Worm (Caenorhabditis elegans): ENCODE measurements around the gene stn-2.
"Not testable (repeated sequence)": the region's sequence is repeated elsewhere in the genome, so short reads cannot be mapped to it uniquely, and the experiment has no call there.

Gene stn-2

DNA sequence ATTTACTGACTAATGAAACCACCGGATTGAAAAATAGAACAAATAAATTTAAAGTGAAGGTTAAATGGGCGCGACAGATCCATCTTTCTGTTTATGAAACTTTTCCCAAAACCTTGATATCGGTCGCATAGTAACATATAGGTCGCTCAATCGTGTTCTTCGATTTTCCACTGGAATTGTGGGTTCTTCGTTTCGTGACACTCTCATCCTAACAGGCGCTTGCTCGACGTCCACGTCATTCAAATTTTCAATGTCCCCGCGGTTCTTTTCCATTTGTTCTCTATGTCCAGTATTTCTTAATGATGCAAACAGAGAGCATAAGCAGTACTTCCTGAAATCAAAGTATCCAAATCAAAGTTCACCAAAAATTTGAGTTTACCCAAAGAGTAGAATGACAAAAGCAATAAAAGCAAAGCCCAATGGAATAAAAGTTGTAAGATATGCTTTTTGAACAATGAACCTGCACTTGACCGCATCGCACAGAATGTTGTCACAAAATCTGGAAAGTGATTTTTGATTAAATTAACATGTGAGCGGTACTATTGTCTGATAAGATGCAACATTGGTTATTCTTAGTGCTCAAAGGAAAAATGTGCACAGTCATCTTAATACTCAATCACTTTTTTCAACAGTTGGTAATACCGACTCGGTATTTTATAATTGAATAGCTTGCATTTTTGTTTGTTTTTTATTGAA is 12.9 kb downstream of the stn-2 start, which contains the start of gene F27D9.13:
TSS of gene F27D9.13 (minus strand) at position 51 of the 696 bp plus-strand sequence.
- no peak for TF ChIP-seq ceh-19 (GFP tag; optimal IDR thresholded peaks at IDR 0.05)
- TF ChIP-seq ceh-48 (tag; optimal IDR thresholded peaks at IDR 0.05) = no peak
- no peak for TF ChIP-seq ceh-34 (tag; optimal IDR thresholded peaks at IDR 0.05)
- no peak for TF ChIP-seq hlh-15 (tag; optimal IDR thresholded peaks at IDR 0.05)
- TF ChIP-seq ceh-24 (tag; optimal IDR thresholded peaks at IDR 0.05) = no peak
- TF ChIP-seq ceh-45 (GFP tag; IDR thresholded peaks at IDR 0.05) = no peak
- no peak for TF ChIP-seq C38D4.7 (GFP tag; optimal IDR thresholded peaks at IDR 0.05)
- TF ChIP-seq ttx-3 (tag; optimal IDR thresholded peaks at IDR 0.05) = no peak
- no peak for TF ChIP-seq sdc-2 (tag; optimal IDR thresholded peaks at IDR 0.05)
- no peak for TF ChIP-seq hlh-8 (tag; optimal IDR thresholded peaks at IDR 0.05)
- no peak for TF ChIP-seq unc-3 (GFP tag; conservative IDR thresholded peaks at IDR 0.05)
- TF ChIP-seq unc-3 (tag; optimal IDR thresholded peaks at IDR 0.05) = no peak
- no peak for TF ChIP-seq K09A11.1 (tag; optimal IDR thresholded peaks at IDR 0.05; ENCODE audit: insufficient read depth)
- no peak for TF ChIP-seq nhr-11 (tag; optimal IDR thresholded peaks at IDR 0.05)
- TF ChIP-seq odd-2 (tag; optimal IDR thresholded peaks at IDR 0.05) = no peak
- no peak for TF ChIP-seq mec-3 (tag; optimal IDR thresholded peaks at IDR 0.05; ENCODE audit: borderline replicate concordance)

DNA sequence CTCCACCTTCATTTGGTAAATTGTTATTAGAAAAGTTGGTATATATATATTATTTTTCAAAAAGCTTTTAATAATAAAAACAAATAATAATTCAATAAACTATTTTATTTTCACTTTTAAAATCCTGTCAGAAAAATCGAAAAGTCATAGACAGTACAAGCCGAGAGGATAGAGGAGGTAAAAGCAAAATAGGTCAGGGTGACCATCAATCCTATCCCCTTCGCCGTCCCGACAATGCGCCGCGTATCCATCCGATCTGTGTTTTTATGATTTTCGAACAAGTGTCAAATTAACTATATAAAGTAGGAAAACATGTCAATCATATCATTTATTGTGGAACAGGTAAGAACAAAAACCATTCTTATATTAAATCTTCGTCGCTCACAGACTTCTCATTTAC is 15.0 kb downstream of the stn-2 start:
- no peak for TF ChIP-seq T23F11.4 (GFP tag; optimal IDR thresholded peaks at IDR 0.05)
- no peak for TF ChIP-seq che-1 (tag; optimal IDR thresholded peaks at IDR 0.05)
- TF ChIP-seq nhr-11 (tag; optimal IDR thresholded peaks at IDR 0.05) = no peak
- TF ChIP-seq odd-2 (tag; optimal IDR thresholded peaks at IDR 0.05) = no peak
- TF ChIP-seq hlh-30 (tag; optimal IDR thresholded peaks at IDR 0.05; ENCODE audit: insufficient read depth) = no peak
- no peak for TF ChIP-seq hlh-6 (tag; optimal IDR thresholded peaks at IDR 0.05)
- no peak for TF ChIP-seq C08G9.2 (tag; optimal IDR thresholded peaks at IDR 0.05)
- TF ChIP-seq ceh-18 (tag; optimal IDR thresholded peaks at IDR 0.05) = no peak
- TF ChIP-seq tbx-2 (tag; optimal IDR thresholded peaks at IDR 0.05) = no peak
- no peak for TF ChIP-seq elt-2 (tag; optimal IDR thresholded peaks at IDR 0.05)
- no peak for TF ChIP-seq fkh-6 (tag; optimal IDR thresholded peaks at IDR 0.05)
- TF ChIP-seq nhr-232 (tag; optimal IDR thresholded peaks at IDR 0.05) = no peak
- TF ChIP-seq ceh-14 (tag; optimal IDR thresholded peaks at IDR 0.05) = no peak

DNA sequence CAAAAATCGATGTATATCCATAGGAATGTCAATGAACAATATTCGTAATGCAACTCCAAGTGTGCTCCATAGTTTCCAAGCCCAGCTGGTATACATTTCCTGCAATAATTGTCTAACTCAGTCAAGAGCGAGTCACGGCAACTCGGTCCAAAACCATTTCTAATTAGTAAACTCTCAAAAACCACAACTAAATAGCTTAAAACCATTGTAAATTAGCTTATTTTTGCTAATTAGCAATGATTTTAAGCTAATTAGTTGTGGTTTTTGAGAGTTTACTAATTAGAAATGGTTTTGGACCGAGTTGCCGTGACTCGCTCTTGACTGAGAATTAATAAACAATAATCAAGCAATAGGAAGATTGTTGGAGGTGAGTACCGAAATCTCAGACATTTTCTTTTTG is 15.6 kb downstream of the stn-2 start, which contains the start of gene dhs-29:
TSS of gene dhs-29 (minus strand) at position 101 of the 400 bp plus-strand sequence.
- not testable (repeated sequence) for TF ChIP-seq K09A11.1 (tag; optimal IDR thresholded peaks at IDR 0.05; ENCODE audit: insufficient read depth); pqm-1 (tag; optimal IDR thresholded peaks at IDR 0.05); madf-2 (tag; optimal IDR thresholded peaks at IDR 0.05)

DNA sequence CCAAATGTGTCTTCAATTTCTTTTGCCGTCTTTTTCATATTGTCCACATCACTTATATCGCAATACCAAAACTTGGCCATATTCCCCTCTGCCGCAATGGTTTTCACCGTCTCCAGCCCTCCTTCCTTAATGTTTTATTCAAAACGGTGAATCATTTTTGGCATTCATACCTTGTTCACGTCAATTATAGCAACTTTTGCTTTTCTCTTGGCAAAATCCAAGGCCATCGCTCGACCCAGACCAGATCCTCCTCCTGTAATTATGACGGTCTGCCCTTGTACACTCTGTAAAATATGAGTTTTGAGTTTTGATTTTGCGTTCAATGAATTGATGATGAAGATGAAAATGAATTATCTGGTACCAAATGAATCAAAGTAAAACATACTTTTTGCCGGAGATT is 16.0 kb downstream of the stn-2 start:
- TF ChIP-seq elt-4 (tag; optimal IDR thresholded peaks at IDR 0.05) (no peak), sox-4 (tag; optimal IDR thresholded peaks at IDR 0.05) (no peak), che-1 (tag; optimal IDR thresholded peaks at IDR 0.05) (no peak), pha-4 (tag; optimal IDR thresholded peaks at IDR 0.05) (no peak), mec-3 (tag; optimal IDR thresholded peaks at IDR 0.05; ENCODE audit: borderline replicate concordance) (no peak), ceh-48 (tag; optimal IDR thresholded peaks at IDR 0.05) (no peak), nhr-232 (tag; optimal IDR thresholded peaks at IDR 0.05) (no peak)

DNA sequence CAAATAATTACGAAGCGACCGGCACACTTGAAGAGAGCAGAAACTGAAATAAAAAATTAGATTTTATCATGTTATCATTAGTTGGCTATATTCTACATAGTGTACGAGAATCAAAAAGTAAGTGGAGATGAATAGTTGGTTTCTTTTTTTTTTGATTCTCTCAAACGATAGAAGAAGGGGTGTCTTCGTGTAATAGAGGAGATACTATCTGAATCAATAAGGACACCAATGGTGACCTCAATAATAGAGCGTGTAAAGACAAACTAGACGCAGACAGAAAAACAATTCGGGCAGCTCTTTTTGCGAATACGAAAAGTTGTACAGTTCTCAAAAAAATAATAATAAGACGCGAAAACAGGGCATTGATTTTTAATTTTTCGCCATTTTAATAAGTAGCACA is 17.9 kb downstream of the stn-2 start:
- no peak for TF ChIP-seq unc-55 (GFP tag; optimal IDR thresholded peaks at IDR 0.05)
- no peak for TF ChIP-seq ceh-19 (GFP tag; optimal IDR thresholded peaks at IDR 0.05)
- no peak for TF ChIP-seq elt-4 (tag; optimal IDR thresholded peaks at IDR 0.05)
- no peak for TF ChIP-seq ref-2 (tag; optimal IDR thresholded peaks at IDR 0.05)
- no peak for TF ChIP-seq pros-1 (tag; optimal IDR thresholded peaks at IDR 0.05)
- no peak for TF ChIP-seq pha-4 (tag; optimal IDR thresholded peaks at IDR 0.05)
- TF ChIP-seq sox-2 (GFP tag; IDR thresholded peaks at IDR 0.05) = no peak
- TF ChIP-seq ceh-18 (tag; optimal IDR thresholded peaks at IDR 0.05) = no peak
- no peak for TF ChIP-seq ztf-16 (tag; optimal IDR thresholded peaks at IDR 0.05)
- no peak for TF ChIP-seq hlh-6 (tag; optimal IDR thresholded peaks at IDR 0.05)
- no peak for TF ChIP-seq sox-4 (tag; optimal IDR thresholded peaks at IDR 0.05)
- no peak for TF ChIP-seq fkh-6 (tag; optimal IDR thresholded peaks at IDR 0.05)
- TF ChIP-seq npax-4 (tag; optimal IDR thresholded peaks at IDR 0.05) = no peak
- no peak for TF ChIP-seq madf-2 (tag; optimal IDR thresholded peaks at IDR 0.05)
